Fruit fly (Drosophila melanogaster) S2 (cell line): ENCODE measurements around the gene CG32641.

Experiments
- CG8478 ChIP-seq: fragments of >200 bp; optimal IDR thresholded peaks from 2 replicates; lab custom pipeline; 2018
- CTCF ChIP-seq, 2 experiments: fragments of >200 bp; optimal IDR thresholded peaks; 2 replicates each; lab custom pipeline; 2018

DNA sequence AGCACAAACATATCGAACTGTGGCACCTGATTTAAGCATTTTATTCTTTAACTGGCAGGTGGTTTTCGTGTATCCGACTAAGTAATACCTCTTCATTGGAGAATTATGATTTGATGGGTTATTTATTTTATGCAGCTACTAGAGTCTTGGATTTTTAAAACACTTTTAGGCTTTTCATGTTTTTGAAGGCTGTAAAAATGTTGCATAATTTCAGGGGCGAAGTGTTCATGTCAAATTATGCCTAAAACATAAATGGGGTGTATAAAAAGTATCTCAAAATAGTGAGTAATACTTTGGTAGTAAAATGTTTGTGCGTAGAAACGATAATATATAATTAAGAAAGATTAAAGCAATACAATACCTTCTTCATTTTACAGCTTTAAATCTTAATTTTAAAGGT is 49.5 kb upstream of the CG32641 start:
- TF ChIP-seq CG8478 (lab: Kevin White, UChicago) (no peak), CTCF (optimal IDR thresholded peaks at IDR 0.05; lab: Kevin White, UChicago) (peak in 1 of 2 experiments; percentile 6)
